Fruit fly (Drosophila melanogaster): ENCODE data around the gene CG13040.

Gene CG13040

DNA sequence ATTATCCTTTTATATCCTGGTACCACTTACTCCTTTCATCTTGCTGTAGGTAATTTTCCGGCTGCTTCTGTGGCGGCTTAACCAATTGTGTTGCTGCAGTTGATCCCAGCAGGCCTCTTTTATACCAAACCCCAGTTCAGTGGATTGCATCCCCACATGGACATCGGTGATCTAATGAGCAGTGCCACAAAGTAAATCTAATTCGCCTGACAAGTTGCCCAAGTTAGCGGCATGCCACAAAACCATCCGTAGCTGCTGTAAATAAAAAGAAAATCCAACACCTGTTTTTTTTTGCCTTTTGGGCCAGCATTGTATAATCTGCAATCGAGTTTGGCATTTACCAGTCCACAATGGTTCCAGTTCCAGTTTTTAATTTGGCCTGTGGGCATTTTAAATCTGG lies 47.4 kb downstream of the CG13040 start, which contains the start of gene CG13050:
Gene CG13050, minus strand, starts transcription at position 101 of the 400 bp plus-strand sequence.
- TF ChIP-seq cyc (GFP tag; optimal IDR thresholded peaks at IDR 0.05) (no peak), CG9139 (GFP tag; optimal IDR thresholded peaks at IDR 0.05) (no peak), Eip78C (GFP tag) (no peak), Hr39 (GFP tag; optimal IDR thresholded peaks at IDR 0.05) (no peak), CG8319 (GFP tag; optimal IDR thresholded peaks at IDR 0.05) (no peak), CG1621 (tag; optimal IDR thresholded peaks at IDR 0.05) (no peak), CG11902 (GFP tag; optimal IDR thresholded peaks at IDR 0.05) (no peak), Met (GFP tag; optimal IDR thresholded peaks at IDR 0.05) (no peak), acj6 (GFP tag; optimal IDR thresholded peaks at IDR 0.05) (no peak), Sox102F (GFP tag; optimal IDR thresholded peaks at IDR 0.05) (no peak), Sox15 (GFP tag; optimal IDR thresholded peaks at IDR 0.05) (no peak), vri (GFP tag; optimal IDR thresholded peaks at IDR 0.05) (no peak), Eip93F (GFP tag; optimal IDR thresholded peaks at IDR 0.05) (no peak), Hr4 (GFP tag; optimal IDR thresholded peaks at IDR 0.05) (no peak), CG16779 (tag; optimal IDR thresholded peaks at IDR 0.05) (no peak), CG7368 (GFP tag; optimal IDR thresholded peaks at IDR 0.05) (no peak), esn (GFP tag; optimal IDR thresholded peaks at IDR 0.05) (no peak), Sox14 (GFP tag; optimal IDR thresholded peaks at IDR 0.05) (no peak), CG34406 (GFP tag; optimal IDR thresholded peaks at IDR 0.05) (no peak)

DNA sequence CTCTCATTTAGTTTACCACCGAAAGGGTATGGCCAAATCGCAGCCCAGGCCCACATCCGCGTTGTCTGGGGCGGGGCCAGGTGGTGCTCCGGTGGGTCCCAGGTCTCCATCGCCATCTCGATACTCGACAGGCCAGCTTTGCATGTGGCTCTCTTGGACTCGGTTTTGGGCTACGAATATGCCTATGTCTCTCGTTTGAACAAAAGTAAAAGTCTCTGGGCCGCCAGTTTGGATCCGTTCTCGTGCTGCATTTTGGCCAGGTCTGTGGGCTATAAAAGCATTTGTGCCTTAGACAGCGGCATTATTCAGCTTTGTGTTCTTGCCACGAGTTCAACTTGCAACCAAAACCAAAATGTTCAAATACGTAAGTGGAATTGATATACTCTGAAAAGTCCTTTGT lies 49.4 kb downstream of the CG13040 start, which contains the start of gene CG13065:
Gene CG13065, plus strand, starts transcription at position 301 of the 400 bp plus-strand sequence.
- no peak for TF ChIP-seq lz (GFP tag; optimal IDR thresholded peaks at IDR 0.05)
- no peak for TF ChIP-seq cyc (GFP tag; optimal IDR thresholded peaks at IDR 0.05)
- no peak for TF ChIP-seq eg (GFP tag; IDR thresholded peaks at IDR 0.05)
- TF ChIP-seq Eip75B (GFP tag; optimal IDR thresholded peaks at IDR 0.05): no peak
- TF ChIP-seq dac (GFP tag; optimal IDR thresholded peaks at IDR 0.05): no peak
- TF ChIP-seq net (GFP tag; optimal IDR thresholded peaks at IDR 0.05): no peak
- TF ChIP-seq OdsH (GFP tag; optimal IDR thresholded peaks at IDR 0.05): no peak
- TF ChIP-seq CG32006 (GFP tag; optimal IDR thresholded peaks at IDR 0.05): no peak

DNA sequence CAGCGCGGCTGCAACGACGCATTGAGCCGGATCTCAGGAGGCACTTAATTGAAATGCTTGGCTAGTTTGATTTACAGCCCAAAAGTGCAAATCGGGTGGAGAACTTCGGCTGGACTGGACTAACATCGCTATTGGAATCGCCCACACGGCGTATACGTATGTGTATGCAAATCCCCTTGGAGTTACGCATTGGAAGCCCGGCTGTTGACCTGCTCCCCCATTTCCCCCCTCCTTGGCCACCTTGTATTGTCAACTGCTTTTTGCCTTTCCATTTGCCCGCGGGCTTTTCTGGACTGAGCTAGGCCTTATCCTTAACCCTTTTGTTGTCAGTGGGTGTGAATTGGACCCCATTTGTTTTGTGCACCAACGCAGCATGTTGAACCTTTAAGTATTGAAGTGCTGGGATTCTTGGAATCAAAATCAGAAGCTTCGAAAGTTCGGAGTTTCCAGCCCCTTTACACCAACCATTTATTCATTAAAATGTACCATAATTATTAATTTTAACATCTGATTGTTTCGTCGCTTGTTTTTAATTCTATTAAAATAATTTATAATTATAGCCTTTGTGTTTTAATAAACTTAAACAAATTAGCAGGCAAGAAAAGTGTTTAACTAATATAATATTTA lies 51.1 kb downstream of the CG13040 start:
- TF ChIP-seq CG3032 (tag; optimal IDR thresholded peaks at IDR 0.05) (peak; percentile 51), Ets96B (tag; optimal IDR thresholded peaks at IDR 0.05) (peak; percentile 37), Smox (GFP tag; optimal IDR thresholded peaks at IDR 0.05) (no peak), CG32006 (GFP tag; optimal IDR thresholded peaks at IDR 0.05) (peak; percentile 20), Hr39 (GFP tag; optimal IDR thresholded peaks at IDR 0.05) (no peak), CG16779 (tag; optimal IDR thresholded peaks at IDR 0.05) (no peak), CG6808 (GFP tag; optimal IDR thresholded peaks at IDR 0.05) (peak; percentile 44), esn (GFP tag; optimal IDR thresholded peaks at IDR 0.05) (no peak), Hr38 (GFP tag; optimal IDR thresholded peaks at IDR 0.05) (no peak), svp (GFP tag) (peak; percentile 17), CG10669 (GFP tag; optimal IDR thresholded peaks at IDR 0.05) (peak; percentile 6), spab (GFP tag; optimal IDR thresholded peaks at IDR 0.05) (peak; percentile 16), CG11762 (GFP tag; optimal IDR thresholded peaks at IDR 0.05; ENCODE audit: insufficient read depth) (no peak), Hr4 (GFP tag; optimal IDR thresholded peaks at IDR 0.05) (no peak), fd59A (GFP tag; optimal IDR thresholded peaks at IDR 0.05) (peak; percentile 9), Eip78C (GFP tag) (peak; percentile 68), Gug (GFP tag; IDR thresholded peaks at IDR 0.05) (no peak)
